Fruit fly (Drosophila melanogaster) S2 (cell line): Measurements from ENCODE around the gene CG34408.
A peak's percentile ranks its signal among the peaks of the same experiment; 100 is the strongest.

Source experiments
- CG8478 ChIP-seq: fragments of >200 bp; optimal IDR thresholded peaks from 2 replicates; lab custom pipeline; 2018
- CTCF ChIP-seq, 2 experiments: fragments of >200 bp; optimal IDR thresholded peaks; 2 replicates each; lab custom pipeline; 2018

CG34408 gene

DNA sequence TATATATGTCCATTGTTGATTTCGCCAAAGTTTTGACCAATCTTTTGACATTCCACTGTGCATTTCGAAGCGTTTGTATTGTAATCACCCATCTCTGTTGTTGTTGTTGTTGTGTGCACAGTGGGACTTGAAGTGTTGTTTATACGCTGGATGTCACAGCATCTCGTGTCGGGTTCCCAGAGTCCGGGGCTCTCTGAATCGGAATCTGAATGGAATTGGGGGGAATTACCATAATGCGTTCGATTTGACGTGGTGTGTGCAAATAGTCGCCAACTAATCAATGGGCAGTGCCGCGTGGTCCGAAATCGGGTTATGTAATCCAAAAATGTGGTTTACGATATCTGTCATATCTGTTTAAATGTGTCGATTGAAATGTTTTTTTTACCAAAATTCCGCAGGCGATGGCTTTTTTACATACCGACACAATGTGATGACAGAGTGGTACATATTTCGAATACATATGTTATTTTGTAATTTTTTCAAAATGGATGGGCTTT is 14.2 kb downstream of the CG34408 start:
- TF ChIP-seq CTCF (optimal IDR thresholded peaks at IDR 0.05; lab: Kevin White, UChicago) (no peak), CG8478 (no peak)

DNA sequence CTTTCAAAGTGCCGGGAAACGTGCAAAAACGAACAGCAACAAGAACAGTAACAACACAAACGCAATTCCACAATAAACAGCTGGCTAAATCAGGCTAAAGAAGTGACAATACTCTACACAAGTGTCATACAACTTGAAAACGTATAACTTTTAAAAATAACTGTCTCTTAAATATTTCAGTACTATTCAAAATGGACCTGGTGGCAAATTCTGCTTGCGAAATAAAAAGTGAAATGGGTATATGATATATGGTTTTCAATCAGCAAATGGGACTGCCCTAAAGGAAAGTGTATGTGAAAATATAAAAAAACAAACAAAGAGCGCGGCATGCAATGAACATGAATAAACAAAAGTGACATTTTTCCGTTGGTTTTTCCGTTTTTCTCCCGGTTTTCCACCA is 22.0 kb downstream of the CG34408 start:
- TF ChIP-seq CG8478 (no peak), CTCF (optimal IDR thresholded peaks at IDR 0.05; lab: Kevin White, UChicago) (no peak)

DNA sequence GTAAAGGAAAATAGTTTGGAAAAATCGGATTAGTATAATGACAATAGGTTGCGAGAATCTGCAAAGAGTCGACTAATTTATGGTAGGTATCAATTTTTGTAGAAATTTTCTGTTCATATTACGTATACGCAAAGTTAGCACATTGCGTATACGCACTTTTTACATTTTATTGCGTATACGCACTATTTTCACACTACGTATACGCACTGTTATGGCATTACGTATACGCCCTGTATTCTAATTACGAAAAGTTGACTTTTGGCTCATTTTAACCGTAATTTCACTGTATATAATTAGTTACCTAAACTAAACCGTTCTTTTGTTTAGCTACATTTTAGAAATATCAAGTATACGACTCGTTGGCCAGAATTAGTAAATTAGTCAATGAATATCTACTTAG is 23.0 kb downstream of the CG34408 start:
- TF ChIP-seq CTCF (optimal IDR thresholded peaks at IDR 0.05; lab: Kevin White, UChicago) (no peak), CG8478 (no peak)

DNA sequence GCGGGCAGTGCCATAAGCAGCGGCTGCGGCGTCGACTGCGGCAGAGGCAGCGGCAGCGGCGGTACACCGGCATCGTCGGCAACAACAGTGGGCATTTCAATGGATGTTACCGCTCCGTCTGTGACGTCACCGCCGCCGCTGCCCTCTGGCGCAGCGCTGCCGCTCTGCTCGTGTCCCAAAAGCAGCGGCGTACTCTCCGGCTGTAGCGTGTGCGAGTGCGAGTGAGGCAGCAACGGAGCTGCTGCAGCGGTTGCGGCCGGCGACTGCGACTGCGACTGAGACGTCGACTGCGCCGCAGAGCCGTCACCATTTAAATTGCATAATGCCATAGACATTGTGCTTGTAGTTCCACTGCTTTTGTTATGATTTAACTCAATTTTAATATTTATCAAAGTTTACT is 23.6 kb downstream of the CG34408 start:
- TF ChIP-seq CTCF (optimal IDR thresholded peaks at IDR 0.05; lab: Kevin White, UChicago) (no peak), CG8478 (no peak)

DNA sequence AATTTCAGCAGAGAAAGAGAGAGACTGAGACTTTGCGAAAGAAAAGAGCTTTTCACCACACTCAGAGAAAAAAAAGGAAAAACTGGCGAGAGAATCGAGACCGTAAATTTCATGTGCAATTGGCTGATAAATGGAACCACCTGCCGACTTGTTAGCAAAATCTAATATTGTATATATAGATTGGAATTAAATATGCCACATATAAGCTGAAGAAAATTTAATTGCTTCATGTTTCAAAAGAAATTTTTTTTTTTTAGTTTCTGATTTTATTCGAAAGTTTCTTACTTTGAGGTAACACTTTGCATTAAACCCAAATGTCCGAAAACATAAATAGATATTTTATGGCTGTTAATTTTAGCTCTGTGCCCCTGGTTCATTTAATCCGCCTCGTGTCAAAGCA is 24.9 kb downstream of the CG34408 start:
- TF ChIP-seq CTCF (optimal IDR thresholded peaks at IDR 0.05; lab: Kevin White, UChicago): no peak
- TF ChIP-seq CG8478: no peak

DNA sequence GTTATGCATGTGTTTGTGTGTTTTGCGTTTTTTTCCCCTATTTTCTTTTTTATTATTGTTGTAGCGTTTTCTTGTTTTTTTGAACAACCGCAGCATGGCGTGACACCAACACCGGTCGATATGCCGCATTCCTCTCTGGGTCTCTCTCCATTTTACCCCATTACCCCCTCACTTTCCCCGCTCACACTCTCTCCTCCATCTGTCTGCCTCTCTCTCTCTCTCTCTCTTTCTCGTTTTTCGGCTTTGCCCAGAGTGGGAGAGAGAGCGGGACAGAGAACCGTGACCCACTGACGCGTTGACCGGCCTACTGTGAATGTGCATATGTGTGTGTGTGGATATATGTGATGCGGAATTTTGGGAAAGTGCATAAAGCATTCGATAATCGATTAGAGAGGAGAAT is 27.5 kb downstream of the CG34408 start:
- TF ChIP-seq CTCF (optimal IDR thresholded peaks at IDR 0.05; lab: Kevin White, UChicago): no peak
- no peak for TF ChIP-seq CG8478

DNA sequence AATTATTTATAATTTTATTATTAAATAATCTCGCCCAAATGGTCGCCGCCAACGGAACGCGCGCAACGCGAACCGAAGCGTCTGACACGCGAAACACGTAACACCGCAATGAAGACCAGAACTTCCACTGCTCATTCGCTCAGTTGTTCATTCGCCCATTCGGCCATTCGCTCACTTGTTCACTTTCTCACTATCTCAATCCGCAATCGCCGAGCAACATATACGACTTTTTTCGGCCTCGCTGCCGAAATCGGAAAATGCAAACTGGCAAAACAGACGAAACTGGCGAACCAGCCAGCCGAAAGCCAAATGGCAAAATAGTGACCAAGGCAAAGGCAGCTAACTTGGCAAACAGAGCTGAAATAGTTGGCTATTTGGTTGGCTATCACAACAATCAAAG is 30.1 kb downstream of the CG34408 start:
- TF ChIP-seq CG8478 (no peak), CTCF (optimal IDR thresholded peaks at IDR 0.05; lab: Kevin White, UChicago) (no peak)

DNA sequence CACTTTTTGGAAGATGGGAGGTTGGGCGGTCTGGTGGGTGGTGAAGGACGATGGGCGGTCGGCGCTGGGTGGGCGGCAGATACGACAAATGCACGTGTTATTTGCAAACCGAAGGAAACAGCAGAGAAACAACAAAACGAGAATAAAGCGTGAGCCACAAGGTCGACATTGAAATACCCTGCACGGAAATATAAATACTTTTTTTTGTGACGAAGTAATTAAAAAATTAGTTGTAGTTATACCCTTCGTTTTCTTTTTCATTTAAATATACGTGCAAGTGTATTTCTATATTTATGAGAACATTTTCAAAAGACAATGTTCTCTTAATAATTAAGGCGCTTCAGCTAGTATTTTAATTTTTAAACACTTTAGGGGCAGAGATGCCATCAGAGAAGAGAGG is 30.7 kb downstream of the CG34408 start:
- no peak for TF ChIP-seq CTCF (optimal IDR thresholded peaks at IDR 0.05; lab: Kevin White, UChicago)
- TF ChIP-seq CG8478: no peak

DNA sequence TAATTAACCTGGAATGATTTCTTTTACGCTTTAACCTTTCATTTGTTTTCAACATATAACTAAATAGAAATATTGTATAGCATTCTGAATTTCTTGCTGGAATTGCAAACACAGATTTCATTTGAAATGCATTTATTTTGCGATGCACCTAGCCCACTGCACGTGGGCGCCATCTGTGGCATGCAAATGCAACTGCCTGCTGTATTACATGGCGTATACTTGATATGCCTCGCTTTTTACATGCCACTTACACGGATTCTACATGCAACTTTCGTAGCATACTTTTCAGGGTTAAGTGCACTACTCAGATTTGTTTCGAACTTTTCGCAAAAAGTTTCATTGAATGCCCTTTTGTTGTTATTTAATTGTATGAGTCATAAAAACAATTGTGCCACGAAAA is 32.8 kb downstream of the CG34408 start:
- TF ChIP-seq CG8478 (no peak), CTCF (optimal IDR thresholded peaks at IDR 0.05; lab: Kevin White, UChicago) (peak; percentile 66 to 71)

DNA sequence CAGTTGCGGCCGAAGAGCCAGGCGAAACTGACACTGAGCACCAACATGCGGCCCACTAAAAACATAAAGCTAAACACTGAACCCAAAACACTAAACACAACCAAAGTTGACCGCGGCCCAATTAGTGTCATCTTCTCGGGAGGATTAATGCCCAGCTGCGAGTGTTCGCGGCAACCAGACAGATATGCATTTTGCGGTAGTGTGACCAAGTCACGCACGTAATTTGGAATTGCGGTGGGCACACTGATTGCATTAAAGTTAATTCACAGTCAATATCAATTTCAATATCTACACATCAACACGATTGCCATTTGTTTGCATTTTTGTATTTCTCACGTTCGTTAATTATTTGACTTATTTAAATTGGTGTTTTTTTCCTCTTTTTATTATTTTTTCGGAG is 36.3 kb downstream of the CG34408 start:
- TF ChIP-seq CTCF (optimal IDR thresholded peaks at IDR 0.05; lab: Kevin White, UChicago): no peak

DNA sequence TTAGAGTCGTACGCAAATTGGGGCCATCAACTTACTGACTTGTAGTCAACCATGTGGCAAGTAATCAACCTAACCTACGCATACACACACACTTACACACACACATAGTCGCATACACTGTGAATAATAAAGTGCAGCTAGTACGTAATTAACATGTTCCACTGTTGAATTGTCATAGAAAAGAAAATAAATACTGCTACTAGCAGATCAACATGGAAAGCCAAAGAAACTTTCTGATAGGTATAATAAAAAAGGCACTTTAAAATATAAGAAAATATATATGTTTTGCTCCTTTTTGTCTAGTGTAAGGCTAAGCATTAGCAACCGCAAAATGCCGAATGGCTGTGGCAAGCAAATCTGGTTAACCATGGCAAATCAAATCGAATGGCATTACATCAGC is 39.6 kb downstream of the CG34408 start:
- no peak for TF ChIP-seq CTCF (optimal IDR thresholded peaks at IDR 0.05; lab: Kevin White, UChicago)
- no peak for TF ChIP-seq CG8478

DNA sequence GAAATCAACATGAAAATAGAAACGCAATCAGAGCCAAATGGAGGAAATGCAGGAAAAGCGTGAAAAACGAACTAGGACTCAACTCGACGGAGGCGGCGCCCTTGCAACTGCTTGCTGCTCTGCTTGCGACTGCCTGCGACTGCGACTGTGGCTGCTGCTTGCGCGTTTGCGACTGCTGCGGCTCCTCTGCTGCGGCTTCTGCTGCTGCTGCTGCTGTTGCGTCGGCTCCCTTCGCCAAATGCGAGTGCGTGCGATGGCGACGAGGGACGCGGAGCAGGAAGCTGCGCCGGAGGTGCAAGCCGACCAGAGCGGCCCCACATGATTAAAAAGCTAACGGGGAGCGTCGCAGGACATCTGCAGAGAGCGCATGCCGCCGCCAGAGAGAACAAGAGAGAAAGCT is 41.3 kb downstream of the CG34408 start:
- TF ChIP-seq CG8478: no peak
- TF ChIP-seq CTCF (optimal IDR thresholded peaks at IDR 0.05; lab: Kevin White, UChicago): no peak

DNA sequence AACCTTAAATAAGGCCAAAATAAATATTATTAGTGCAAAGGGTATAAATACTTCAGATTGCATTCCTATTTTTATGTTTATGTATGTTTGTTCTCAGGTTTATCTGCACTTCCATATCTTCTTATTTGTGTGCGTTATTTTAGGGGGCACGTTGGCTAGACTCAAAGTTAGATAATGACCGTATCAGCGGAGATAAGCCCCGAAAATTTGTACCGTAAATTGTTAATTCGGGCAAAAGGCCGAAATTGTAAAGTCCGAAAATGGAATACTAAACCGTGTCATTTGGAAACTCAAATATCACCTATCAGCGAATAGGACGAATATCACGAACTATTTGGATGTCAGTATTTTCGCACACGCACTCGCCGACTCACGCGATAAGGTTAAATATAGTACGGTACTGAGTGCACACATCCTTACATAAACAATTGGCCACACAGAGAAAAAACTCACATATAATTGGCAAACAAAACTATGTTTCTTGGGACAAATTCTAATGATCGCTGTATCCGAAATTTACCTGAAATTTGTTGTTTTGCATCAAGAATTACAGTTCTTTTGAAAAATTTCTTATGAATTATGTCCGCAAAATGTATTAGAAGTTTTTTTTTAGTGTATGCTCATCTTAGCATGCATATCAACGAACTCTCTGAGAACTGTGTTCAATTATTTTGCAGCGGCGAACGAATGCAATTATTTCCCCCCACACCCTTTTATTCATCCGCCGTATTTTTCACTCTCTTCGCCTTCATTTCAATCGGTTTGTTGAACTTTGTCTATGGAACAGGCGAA is 43.5 kb downstream of the CG34408 start, which contains the start of gene Hk:
Hk (minus strand) TSS at position 321 of the 792 bp plus-strand sequence.
- TF ChIP-seq CG8478: no peak
- TF ChIP-seq CTCF (optimal IDR thresholded peaks at IDR 0.05; lab: Kevin White, UChicago): no peak

DNA sequence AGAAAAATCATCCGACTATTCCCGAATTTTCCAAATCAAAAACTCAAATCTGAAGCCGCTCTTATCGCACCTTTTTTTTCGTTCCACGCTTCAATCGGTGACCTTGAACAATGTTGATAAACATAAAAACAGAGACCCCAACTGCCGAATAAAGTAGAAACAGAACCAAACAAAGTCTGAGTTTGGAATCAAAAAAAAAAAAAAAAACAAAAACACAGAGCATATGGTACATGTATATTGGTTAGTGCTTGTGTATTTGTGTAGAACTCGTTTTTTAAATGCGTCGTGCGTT is 44.0 kb downstream of the CG34408 start:
- TF ChIP-seq CG8478 (no peak), CTCF (optimal IDR thresholded peaks at IDR 0.05; lab: Kevin White, UChicago) (no peak)

DNA sequence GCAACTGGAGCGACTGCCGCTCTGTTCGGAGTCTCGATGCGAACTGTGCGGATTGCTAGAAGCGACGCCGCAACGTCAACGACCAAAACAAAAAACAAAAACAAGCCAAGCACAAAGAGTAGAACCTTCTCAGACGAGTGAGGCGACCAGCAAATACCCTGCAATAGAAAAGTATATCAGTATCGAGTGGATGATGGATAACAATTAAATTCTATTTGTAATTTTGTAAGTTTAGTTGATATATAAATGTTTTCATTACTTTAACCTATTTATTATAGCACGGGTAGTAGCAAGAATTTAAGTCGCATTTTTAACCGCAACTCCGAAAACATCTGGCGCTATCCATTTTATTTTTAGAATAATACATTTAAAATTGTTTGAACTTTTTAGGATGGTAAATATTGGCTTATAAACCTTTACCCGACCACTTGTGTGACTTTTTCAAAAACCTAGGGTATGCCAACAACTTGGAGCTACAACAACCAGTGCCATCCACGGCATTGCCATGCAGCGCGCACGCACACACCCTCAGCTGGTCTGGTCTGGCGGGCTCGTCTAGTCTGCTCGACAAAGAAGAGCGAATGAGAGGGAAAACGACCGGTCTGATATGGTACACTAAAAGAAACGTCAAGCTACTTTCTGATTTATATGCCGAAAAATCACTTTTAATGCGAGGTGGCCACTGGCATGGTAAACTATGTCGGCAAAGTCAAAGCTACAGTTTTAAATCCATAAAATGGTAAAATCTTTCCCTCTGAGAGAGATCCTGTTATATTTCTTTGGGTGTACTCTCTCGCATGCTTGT is 45.5 kb downstream of the CG34408 start, which contains the start of gene CG12643:
CG12643 (minus strand) TSS at position 51 of the 805 bp plus-strand sequence.
- TF ChIP-seq CTCF (optimal IDR thresholded peaks at IDR 0.05; lab: Kevin White, UChicago) (no peak), CG8478 (no peak)

DNA sequence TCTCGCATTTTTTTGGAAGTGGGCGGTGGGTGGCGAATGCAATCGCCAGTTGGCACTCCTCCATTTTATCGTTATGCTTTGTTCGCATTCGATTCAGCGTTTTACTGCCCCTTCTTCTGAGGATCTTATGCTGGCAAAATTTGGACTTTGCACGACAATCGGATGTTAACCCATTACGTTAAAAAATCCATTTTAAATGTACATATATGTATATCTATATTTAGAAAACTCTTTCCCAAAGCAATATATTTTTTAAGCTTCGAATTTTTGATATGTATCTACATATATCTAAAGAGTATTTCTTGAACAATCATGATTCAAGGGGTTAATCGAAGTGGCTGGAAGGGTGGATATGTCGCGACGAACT is 46.1 kb downstream of the CG34408 start:
- TF ChIP-seq CTCF (optimal IDR thresholded peaks at IDR 0.05; lab: Kevin White, UChicago) (no peak), CG8478 (no peak)
